Worm (Caenorhabditis elegans) whole organism, midembryonic: Measurements from ENCODE around the gene F47E1.2.

Source experiments
- T22C8.4 ChIP-seq: fragments of 200-800 bp; sonication (Bioruptor generic); IDR thresholded peaks from 2 replicates; pipeline ENCODE4 v1.3.6; 2022; ENCODE audit warnings: missing genetic modification characterization, missing compliant biosample characterization
- cog-1 ChIP-seq: sonication (generic microtip); optimal IDR thresholded peaks from 2 replicates; lab custom pipeline; 2016; ENCODE audit warnings: missing genetic modification characterization, missing compliant biosample characterization
- flt-1 ChIP-seq: fragments of 200-800 bp; sonication (Bioruptor generic); IDR thresholded peaks from 2 replicates; pipeline ENCODE4 v1.3.6; 2022; ENCODE audit warnings: missing genetic modification characterization, missing compliant biosample characterization
- klf-2 ChIP-seq: fragments of 200-800 bp; sonication (Bioruptor generic); conservative IDR thresholded peaks from 2 replicates; pipeline ENCODE4 v1.3.6; 2022; ENCODE audit warnings: missing genetic modification reagents, missing genetic modification characterization, missing compliant biosample characterization
- med-1 ChIP-seq: sonication (generic microtip); optimal IDR thresholded peaks from 2 replicates; lab custom pipeline; 2017; ENCODE audit warnings: missing genetic modification characterization, mild to moderate bottlenecking, missing compliant biosample characterization, antibody characterized with exemption, missing genetic modification reagents; ENCODE audit not compliant: insufficient read depth
- ref-1 ChIP-seq: fragments of 200-800 bp; sonication (Bioruptor generic); conservative IDR thresholded peaks from 2 replicates; pipeline ENCODE4 v1.3.6; 2022; ENCODE audit warnings: missing genetic modification reagents, missing genetic modification characterization, missing compliant biosample characterization
- tab-1 ChIP-seq: fragments of 200-800 bp; sonication (Bioruptor generic); IDR thresholded peaks from 2 replicates; pipeline ENCODE4 v1.3.6; 2022; ENCODE audit warnings: missing genetic modification characterization, missing compliant biosample characterization
- ztf-23 ChIP-seq: fragments of 200-800 bp; sonication (Bioruptor generic); IDR thresholded peaks from 2 replicates; pipeline ENCODE4 v1.3.6; 2022; ENCODE audit warnings: missing genetic modification reagents, missing genetic modification characterization, missing compliant biosample characterization
- ztf-29 ChIP-seq: fragments of 200-800 bp; sonication (Bioruptor generic); IDR thresholded peaks from 2 replicates; pipeline ENCODE4 v1.3.6; 2022; ENCODE audit warnings: missing genetic modification reagents, missing genetic modification characterization, missing compliant biosample characterization

F47E1.2 gene

ce11 chrX:9057352-9057751 is at the start of gene F47E1.2:
Gene F47E1.2, plus strand, starts transcription at chrX:9057652.
- no peak for TF ChIP-seq flt-1 (GFP tag; lab: Robert Waterston, UW)
- no peak for TF ChIP-seq ztf-23 (GFP tag; lab: Robert Waterston, UW)
- TF ChIP-seq klf-2 (GFP tag; lab: Robert Waterston, UW): no peak
- no peak for TF ChIP-seq cog-1
- no peak for TF ChIP-seq med-1 (GFP tag; lab: Kevin White, UChicago)
- TF ChIP-seq ref-1 (GFP tag; lab: Robert Waterston, UW): no peak
- no peak for TF ChIP-seq ztf-29 (GFP tag; lab: Robert Waterston, UW)
- no peak for TF ChIP-seq tab-1 (GFP tag; lab: Robert Waterston, UW)
- no peak for TF ChIP-seq T22C8.4 (GFP tag; lab: Robert Waterston, UW)

DNA sequence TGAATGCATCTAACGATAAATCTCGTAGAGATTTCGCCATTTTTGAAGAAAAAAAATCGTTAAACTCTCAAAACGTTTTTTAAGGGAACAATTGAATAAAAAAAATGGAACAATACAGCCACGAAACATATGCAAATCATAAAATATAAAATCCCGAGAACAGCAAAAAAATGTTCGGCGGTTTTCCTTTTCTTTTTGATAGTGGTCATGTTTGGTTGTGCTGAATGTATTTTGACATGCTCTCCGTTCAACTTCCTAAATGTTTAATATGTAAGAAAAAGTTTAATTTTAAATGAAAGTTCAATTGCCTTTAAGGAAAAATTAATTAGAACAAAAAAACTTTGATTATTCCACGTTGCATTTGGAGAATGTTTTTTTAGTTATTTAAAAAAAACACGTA is 47.0 kb upstream of the F47E1.2 start, which contains the start of gene C24A3.9:
Gene C24A3.9, minus strand, starts transcription at position 101 of the 400 bp plus-strand sequence.
- TF ChIP-seq cog-1 (no peak), ztf-29 (GFP tag; lab: Robert Waterston, UW) (no peak), T22C8.4 (GFP tag; lab: Robert Waterston, UW) (no peak), klf-2 (GFP tag; lab: Robert Waterston, UW) (no peak), ref-1 (GFP tag; lab: Robert Waterston, UW) (no peak)

DNA sequence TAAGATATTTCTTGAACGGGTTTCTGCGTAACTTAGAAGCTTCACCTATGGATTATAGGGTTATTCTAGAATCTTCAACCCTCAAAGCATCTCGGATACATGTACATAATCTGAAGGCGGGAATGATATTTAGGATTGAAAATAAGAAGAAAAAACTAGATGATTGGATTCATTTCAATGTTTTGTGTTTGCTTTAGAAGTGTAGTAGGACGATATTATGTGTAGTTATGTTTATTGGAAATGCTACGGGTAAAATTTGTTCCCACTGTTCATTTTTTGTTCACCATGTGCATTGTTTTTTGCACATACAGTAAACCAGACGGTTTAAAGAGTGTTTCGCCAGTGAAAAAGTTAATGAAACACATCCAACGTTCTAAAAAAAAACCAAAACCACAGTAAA is 46.0 kb upstream of the F47E1.2 start:
- no peak for TF ChIP-seq flt-1 (GFP tag; lab: Robert Waterston, UW)
- no peak for TF ChIP-seq T22C8.4 (GFP tag; lab: Robert Waterston, UW)
- no peak for TF ChIP-seq cog-1
- no peak for TF ChIP-seq tab-1 (GFP tag; lab: Robert Waterston, UW)
- TF ChIP-seq med-1 (GFP tag; lab: Kevin White, UChicago): no peak
- TF ChIP-seq ztf-29 (GFP tag; lab: Robert Waterston, UW): no peak
- TF ChIP-seq ref-1 (GFP tag; lab: Robert Waterston, UW): no peak
- TF ChIP-seq klf-2 (GFP tag; lab: Robert Waterston, UW): no peak
- TF ChIP-seq ztf-23 (GFP tag; lab: Robert Waterston, UW): no peak

DNA sequence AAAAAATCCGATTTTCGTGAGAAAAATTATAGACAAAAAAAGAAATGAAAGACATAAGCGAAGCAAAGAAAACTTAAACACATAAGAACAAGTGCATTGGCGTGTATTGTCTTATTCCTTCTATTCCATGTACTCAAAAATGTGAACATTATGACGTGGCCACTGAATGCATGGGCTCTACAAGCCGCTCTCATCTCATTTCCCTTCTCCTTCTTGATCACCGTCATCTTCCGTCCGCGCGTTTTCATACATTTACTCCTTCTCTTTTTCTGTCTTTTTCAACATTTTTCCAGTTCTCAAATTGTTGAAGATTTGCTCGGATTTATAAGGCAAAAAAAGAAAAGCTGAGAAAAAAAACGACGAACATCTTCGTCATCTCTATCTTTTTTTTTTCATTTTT is 43.0 kb upstream of the F47E1.2 start:
- no peak for TF ChIP-seq flt-1 (GFP tag; lab: Robert Waterston, UW)
- TF ChIP-seq cog-1: no peak
- no peak for TF ChIP-seq tab-1 (GFP tag; lab: Robert Waterston, UW)

- TF ChIP-seq klf-2 (GFP tag; lab: Robert Waterston, UW) (no peak), flt-1 (GFP tag; lab: Robert Waterston, UW) (no peak), ref-1 (GFP tag; lab: Robert Waterston, UW) (no peak), cog-1 (no peak), ztf-23 (GFP tag; lab: Robert Waterston, UW) (no peak), T22C8.4 (GFP tag; lab: Robert Waterston, UW) (no peak), ztf-29 (GFP tag; lab: Robert Waterston, UW) (no peak), tab-1 (GFP tag; lab: Robert Waterston, UW) (no peak), med-1 (GFP tag; lab: Kevin White, UChicago) (no peak)
Observed at ce11 chrX:9015420-9015819, 42.0 kb upstream of the F47E1.2 start, which contains the start of gene T25B6.4. Gene T25B6.4, plus strand, starts transcription at chrX:9015720.

- TF ChIP-seq T22C8.4 (GFP tag; lab: Robert Waterston, UW): no peak
- no peak for TF ChIP-seq cog-1
- no peak for TF ChIP-seq med-1 (GFP tag; lab: Kevin White, UChicago)
- TF ChIP-seq klf-2 (GFP tag; lab: Robert Waterston, UW): no peak
- TF ChIP-seq ztf-23 (GFP tag; lab: Robert Waterston, UW): no peak
- TF ChIP-seq tab-1 (GFP tag; lab: Robert Waterston, UW): no peak
- TF ChIP-seq ztf-29 (GFP tag; lab: Robert Waterston, UW): no peak
- no peak for TF ChIP-seq flt-1 (GFP tag; lab: Robert Waterston, UW)
- TF ChIP-seq ref-1 (GFP tag; lab: Robert Waterston, UW): no peak
Observed at ce11 chrX:9021645-9022044, 35.8 kb upstream of the F47E1.2 start, which contains the start of gene T25B6.5. Gene T25B6.5, minus strand, starts transcription at chrX:9021745.

- TF ChIP-seq tab-1 (GFP tag; lab: Robert Waterston, UW) (no peak), med-1 (GFP tag; lab: Kevin White, UChicago) (no peak), flt-1 (GFP tag; lab: Robert Waterston, UW) (no peak), cog-1 (no peak), ztf-29 (GFP tag; lab: Robert Waterston, UW) (no peak), klf-2 (GFP tag; lab: Robert Waterston, UW) (no peak), ztf-23 (GFP tag; lab: Robert Waterston, UW) (no peak), T22C8.4 (GFP tag; lab: Robert Waterston, UW) (no peak), ref-1 (GFP tag; lab: Robert Waterston, UW) (no peak)
Observed at ce11 chrX:9022779-9023178, 34.7 kb upstream of the F47E1.2 start, which contains the start of gene T25B6.6. Gene T25B6.6, minus strand, starts transcription at chrX:9022879.

- no peak for TF ChIP-seq ref-1 (GFP tag; lab: Robert Waterston, UW)
- TF ChIP-seq T22C8.4 (GFP tag; lab: Robert Waterston, UW): no peak
- TF ChIP-seq cog-1: no peak
- no peak for TF ChIP-seq med-1 (GFP tag; lab: Kevin White, UChicago)
Observed at ce11 chrX:9023816-9024215, 33.6 kb upstream of the F47E1.2 start.

DNA sequence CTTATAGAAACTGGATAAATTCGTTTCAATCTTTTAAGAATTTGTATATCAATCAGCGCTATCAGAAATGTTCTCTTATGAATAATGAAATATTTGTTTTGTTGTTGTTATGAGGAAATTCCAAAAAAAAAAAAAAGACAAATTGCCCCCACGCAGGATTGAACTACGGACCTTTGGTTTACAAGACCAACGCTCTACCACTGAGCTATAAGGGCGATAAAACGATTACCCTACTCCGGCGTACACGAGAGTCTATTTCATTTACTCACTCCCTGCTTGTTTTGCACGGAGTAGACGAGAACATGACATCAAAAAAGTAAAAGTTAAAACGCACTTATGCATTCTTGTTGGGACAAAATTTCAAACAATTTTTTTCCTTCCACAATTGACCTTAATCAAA is 33.2 kb upstream of the F47E1.2 start:
- TF ChIP-seq ztf-29 (GFP tag; lab: Robert Waterston, UW) (no peak), ref-1 (GFP tag; lab: Robert Waterston, UW) (peak; percentile 71; the same call in 1 of the 2 replicates), klf-2 (GFP tag; lab: Robert Waterston, UW) (no peak), T22C8.4 (GFP tag; lab: Robert Waterston, UW) (peak; percentile 34; the same call in 1 of the 2 replicates)

- TF ChIP-seq ztf-29 (GFP tag; lab: Robert Waterston, UW): no peak
- TF ChIP-seq flt-1 (GFP tag; lab: Robert Waterston, UW): no peak
- TF ChIP-seq klf-2 (GFP tag; lab: Robert Waterston, UW): no peak
- TF ChIP-seq ztf-23 (GFP tag; lab: Robert Waterston, UW): no peak
- TF ChIP-seq med-1 (GFP tag; lab: Kevin White, UChicago): no peak
- no peak for TF ChIP-seq ref-1 (GFP tag; lab: Robert Waterston, UW)
- TF ChIP-seq cog-1: no peak
- TF ChIP-seq T22C8.4 (GFP tag; lab: Robert Waterston, UW): no peak
- TF ChIP-seq tab-1 (GFP tag; lab: Robert Waterston, UW): no peak
Observed at ce11 chrX:9025484-9025883, 32.0 kb upstream of the F47E1.2 start.
